Fruit fly (Drosophila melanogaster) whole organism, wandering third instar larva: ENCODE data around the gene CG13699.

Experiments
- Abd-B ChIP-seq: fragments of >200 bp; optimal IDR thresholded peaks from 2 replicates; lab custom pipeline; 2017; ENCODE audit warnings: missing biosample characterization, missing genetic modification characterization
- CG32264 ChIP-seq: fragments of 200-800 bp; sonication (Bioruptor generic); optimal IDR thresholded peaks from 2 replicates; lab custom pipeline; 2016; ENCODE audit warnings: missing biosample characterization, missing genetic modification characterization
- Hr78 ChIP-seq: fragments of >200 bp; optimal IDR thresholded peaks from 2 replicates; lab custom pipeline; 2017; ENCODE audit warnings: missing biosample characterization, missing genetic modification characterization
- Jra ChIP-seq: sonication (Bioruptor generic); optimal IDR thresholded peaks from 2 replicates; lab custom pipeline; 2016; ENCODE audit warnings: missing biosample characterization, missing genetic modification characterization
- N ChIP-seq: fragments of >200 bp; optimal IDR thresholded peaks from 2 replicates; lab custom pipeline; 2018; ENCODE audit warnings: missing biosample characterization, missing external identifiers, missing genetic modification characterization
- br ChIP-seq: fragments of 200-800 bp; sonication (Bioruptor generic); optimal IDR thresholded peaks from 2 replicates; lab custom pipeline; 2016; ENCODE audit warnings: missing biosample characterization, missing genetic modification characterization
- dl ChIP-seq, 2 experiments: fragments of 175-275, 200-275 bp in 1 of 2; fragments of 200-275 bp in 1 of 2; sonication (Bioruptor generic); optimal IDR thresholded peaks; lab custom pipeline; 2018; ENCODE audit warnings: mild to moderate bottlenecking in 2 of 2, missing biosample characterization in 2 of 2, missing genetic modification characterization in 2 of 2, moderate library complexity in 2 of 2; ENCODE audit not compliant: partially characterized antibody in 2 of 2, insufficient read depth in 1 of 2
- dmrt93B ChIP-seq: fragments of 200-800 bp; sonication (Bioruptor generic); optimal IDR thresholded peaks from 2 replicates; lab custom pipeline; 2018; ENCODE audit warnings: missing biosample characterization, mild to moderate bottlenecking, missing genetic modification characterization
- fru ChIP-seq: fragments of 200-800 bp; sonication (Bioruptor generic); optimal IDR thresholded peaks from 3 replicates; lab custom pipeline; 2016; ENCODE audit warnings: missing biosample characterization, mild to moderate bottlenecking, missing genetic modification characterization
- sage ChIP-seq: fragments of 200-800 bp; sonication (Bioruptor generic); optimal IDR thresholded peaks from 2 replicates; lab custom pipeline; 2016; ENCODE audit warnings: missing biosample characterization, mild to moderate bottlenecking, missing genetic modification characterization
- usp ChIP-seq: fragments of >200 bp; optimal IDR thresholded peaks from 2 replicates; lab custom pipeline; 2017; ENCODE audit warnings: missing biosample characterization, missing genetic modification characterization

dm6 chr3L:18205516-18205915 lies 43.2 kb upstream of the CG13699 start:
- TF ChIP-seq N (GFP tag; lab: Kevin White, UChicago) (no peak), Hr78 (GFP tag; lab: Kevin White, UChicago) (no peak), sage (no peak), usp (GFP tag; lab: Kevin White, UChicago) (no peak), dl (GFP tag; optimal IDR thresholded peaks at IDR 0.05; lab: Kevin White, UChicago; ENCODE audit: insufficient read depth in 1 of 2, partially characterized antibody in 2 of 2) (no peak), fru (GFP tag; lab: Kevin White, UChicago) (no peak), CG32264 (GFP tag; lab: Kevin White, UChicago) (no peak), dmrt93B (GFP tag; lab: Kevin White, UChicago) (no peak), br (GFP tag; lab: Kevin White, UChicago) (no peak), Jra (GFP tag; lab: Kevin White, UChicago) (no peak), Abd-B (GFP tag; lab: Kevin White, UChicago) (no peak)
